Worm (Caenorhabditis elegans) whole organism, L4 larva: Measurements from ENCODE around the gene F25B5.5.

ENCODE experiments used
- F10B5.3 ChIP-seq: sonication (generic microtip); optimal IDR thresholded peaks from 2 replicates; lab custom pipeline; 2016; ENCODE audit warnings: mild to moderate bottlenecking, missing genetic modification characterization, missing compliant biosample characterization
- F44E2.7 ChIP-seq: fragments of 200-800 bp; sonication (Bioruptor generic); IDR thresholded peaks from 2 replicates; pipeline ENCODE4 v2.1.2; 2022; ENCODE audit warnings: missing genetic modification characterization, missing compliant biosample characterization
- F49E8.2 ChIP-seq: sonication (generic microtip); optimal IDR thresholded peaks from 2 replicates; lab custom pipeline; 2016; ENCODE audit warnings: missing compliant biosample characterization, mild to moderate bottlenecking, missing genetic modification characterization, borderline replicate concordance
- R02D3.7 ChIP-seq: fragments of 150-350 bp; sonication (generic microtip); optimal IDR thresholded peaks from 3 replicates; lab custom pipeline; 2014; ENCODE audit warnings: missing biosample characterization, missing genetic modification characterization
- T26A8.4 ChIP-seq: fragments of 200-800 bp; sonication (Bioruptor generic); IDR thresholded peaks from 2 replicates; pipeline ENCODE4 v1.3.6; 2022; ENCODE audit warnings: missing genetic modification characterization, missing compliant biosample characterization
- Y105C5A.15 ChIP-seq: fragments of 200-800 bp; sonication (Bioruptor generic); IDR thresholded peaks from 2 replicates; pipeline ENCODE4 v1.3.6; 2022; ENCODE audit warnings: missing genetic modification characterization, missing compliant biosample characterization
- Y48G9A.11 ChIP-seq: fragments of 200-800 bp; sonication (Bioruptor generic); IDR thresholded peaks from 2 replicates; pipeline ENCODE4 v1.3.6; 2022; ENCODE audit warnings: missing genetic modification reagents, missing genetic modification characterization, missing compliant biosample characterization
- ZK337.2 ChIP-seq: fragments of 200-800 bp; sonication (Bioruptor generic); IDR thresholded peaks from 2 replicates; pipeline ENCODE4 v1.3.6; 2022; ENCODE audit warnings: missing genetic modification reagents, missing genetic modification characterization, missing compliant biosample characterization
- aly-2 ChIP-seq: sonication (generic microtip); optimal IDR thresholded peaks from 2 replicates; lab custom pipeline; 2018; ENCODE audit warnings: missing biosample characterization, missing genetic modification characterization
- ceh-20 ChIP-seq: fragments of 200-800 bp; sonication (Bioruptor generic); IDR thresholded peaks from 2 replicates; pipeline ENCODE4 v1.3.6; 2022; ENCODE audit warnings: missing genetic modification reagents, missing genetic modification characterization, missing compliant biosample characterization
- ceh-32 ChIP-seq: sonication (generic microtip); optimal IDR thresholded peaks from 2 replicates; lab custom pipeline; 2016; ENCODE audit warnings: mild to moderate bottlenecking, missing genetic modification characterization, missing compliant biosample characterization; ENCODE audit not compliant: poor library complexity
- ceh-62 ChIP-seq: sonication (generic microtip); optimal IDR thresholded peaks from 2 replicates; lab custom pipeline; 2017; ENCODE audit warnings: missing biosample characterization, missing genetic modification characterization
- ces-1 ChIP-seq: fragments of 150-350 bp; sonication (generic microtip); optimal IDR thresholded peaks from 4 replicates; lab custom pipeline; 2014; ENCODE audit warnings: missing biosample characterization, missing genetic modification reagents, missing genetic modification characterization
- cey-2 ChIP-seq: sonication (generic microtip); optimal IDR thresholded peaks from 3 replicates; lab custom pipeline; 2017; ENCODE audit warnings: missing genetic modification characterization, mild to moderate bottlenecking, missing compliant biosample characterization, antibody characterized with exemption, borderline replicate concordance; ENCODE audit not compliant: insufficient read depth
- daf-12 ChIP-seq: fragments of 150-350 bp; optimal IDR thresholded peaks from 2 replicates; lab custom pipeline; 2014; ENCODE audit warnings: missing biosample characterization, missing genetic modification reagents, missing genetic modification characterization
- daf-8 ChIP-seq: fragments of 200-800 bp; sonication (Bioruptor generic); IDR thresholded peaks from 2 replicates; pipeline ENCODE4 v1.3.6; 2022; ENCODE audit warnings: missing genetic modification characterization, missing compliant biosample characterization
- dmd-9 ChIP-seq: fragments of 200-800 bp; sonication (Bioruptor generic); IDR thresholded peaks from 2 replicates; pipeline ENCODE4 v1.3.6; 2022; ENCODE audit warnings: missing genetic modification reagents, missing genetic modification characterization, missing compliant biosample characterization
- dpl-1 ChIP-seq: fragments of 150-350 bp; optimal IDR thresholded peaks from 2 replicates; lab custom pipeline; 2014; ENCODE audit warnings: missing biosample characterization, missing genetic modification reagents, missing genetic modification characterization
- duxl-1 ChIP-seq: sonication (generic microtip); optimal IDR thresholded peaks from 2 replicates; lab custom pipeline; 2016; ENCODE audit warnings: mild to moderate bottlenecking, missing genetic modification characterization, moderate library complexity, missing compliant biosample characterization; ENCODE audit not compliant: poor library complexity
- dve-1 ChIP-seq: sonication (generic microtip); optimal IDR thresholded peaks from 2 replicates; lab custom pipeline; 2017; ENCODE audit warnings: antibody characterized with exemption, mild to moderate bottlenecking, missing genetic modification characterization, missing compliant biosample characterization; ENCODE audit not compliant: insufficient read depth
- egl-27 ChIP-seq: sonication (generic microtip); optimal IDR thresholded peaks from 3 replicates; lab custom pipeline; 2017; ENCODE audit warnings: missing biosample characterization, missing genetic modification reagents, missing genetic modification characterization
- egl-43 ChIP-seq: fragments of 200-800 bp; sonication (Bioruptor generic); IDR thresholded peaks from 2 replicates; pipeline ENCODE4 v1.3.6; 2022; ENCODE audit warnings: missing genetic modification reagents, missing genetic modification characterization, missing compliant biosample characterization
- fkh-10 ChIP-seq: fragments of 150-350 bp; optimal IDR thresholded peaks from 2 replicates; lab custom pipeline; 2014; ENCODE audit warnings: missing biosample characterization, missing genetic modification reagents, missing genetic modification characterization
- hif-1 ChIP-seq, 2 experiments: sonication (generic microtip); optimal IDR thresholded peaks; 2 replicates each; lab custom pipeline; 2016 to 2017; ENCODE audit warnings: missing compliant biosample characterization in 2 of 2, missing genetic modification characterization in 2 of 2, missing genetic modification reagents in 2 of 2, missing genotype in 2 of 2, mild to moderate bottlenecking in 1 of 2
- hlh-11 ChIP-seq: fragments of 200-800 bp; sonication (Bioruptor generic); optimal IDR thresholded peaks from 2 replicates; lab custom pipeline; 2018; ENCODE audit warnings: mild to moderate bottlenecking, missing genetic modification characterization, missing compliant biosample characterization
- hlh-30 ChIP-seq: sonication (generic microtip); optimal IDR thresholded peaks from 2 replicates; lab custom pipeline; 2017; ENCODE audit warnings: antibody characterized with exemption, mild to moderate bottlenecking, missing genetic modification characterization, missing compliant biosample characterization; ENCODE audit not compliant: insufficient read depth
- jun-1 ChIP-seq: fragments of 150-350 bp; optimal IDR thresholded peaks from 2 replicates; lab custom pipeline; 2014; ENCODE audit warnings: missing biosample characterization, missing genetic modification reagents, missing genetic modification characterization
- lim-7 ChIP-seq: fragments of 200-800 bp; sonication (Bioruptor generic); IDR thresholded peaks from 2 replicates; pipeline ENCODE4 v1.3.6; 2022; ENCODE audit warnings: missing genetic modification characterization, missing compliant biosample characterization
- lin-1 ChIP-seq: fragments of 200-800 bp; sonication (Bioruptor generic); IDR thresholded peaks from 2 replicates; pipeline ENCODE4 v1.3.6; 2022; ENCODE audit warnings: missing genetic modification reagents, missing genetic modification characterization, missing compliant biosample characterization
- lin-13 ChIP-seq: fragments of 150-350 bp; optimal IDR thresholded peaks from 2 replicates; lab custom pipeline; 2014; ENCODE audit warnings: missing biosample characterization, missing genetic modification reagents, missing genetic modification characterization
- lin-38 ChIP-seq: fragments of 200-800 bp; sonication (Bioruptor generic); IDR thresholded peaks from 2 replicates; pipeline ENCODE4 v1.3.6; 2022; ENCODE audit warnings: missing genetic modification reagents, missing genetic modification characterization, missing compliant biosample characterization
- lin-39 ChIP-seq: fragments of 150-350 bp; optimal IDR thresholded peaks from 2 replicates; lab custom pipeline; 2014; ENCODE audit warnings: missing biosample characterization, missing genetic modification reagents, missing genetic modification characterization
- mdt-29 ChIP-seq: fragments of 200-800 bp; sonication (Bioruptor generic); IDR thresholded peaks from 2 replicates; pipeline ENCODE4 v1.3.6; 2022; ENCODE audit warnings: missing genetic modification reagents, missing genetic modification characterization, missing compliant biosample characterization
- mxl-3 ChIP-seq: fragments of 200-800 bp; sonication (Bioruptor generic); optimal IDR thresholded peaks from 2 replicates; lab custom pipeline; 2018; ENCODE audit warnings: mild to moderate bottlenecking, missing genetic modification characterization, missing compliant biosample characterization
- nhr-10 ChIP-seq: fragments of 150-350 bp; optimal IDR thresholded peaks from 2 replicates; lab custom pipeline; 2014; ENCODE audit warnings: missing biosample characterization, missing genetic modification characterization
- nhr-102 ChIP-seq: sonication (generic microtip); optimal IDR thresholded peaks from 2 replicates; lab custom pipeline; 2016; ENCODE audit warnings: mild to moderate bottlenecking, missing genetic modification characterization, moderate library complexity, missing compliant biosample characterization
- nhr-11 ChIP-seq: fragments of 150-350 bp; optimal IDR thresholded peaks from 2 replicates; lab custom pipeline; 2014; ENCODE audit warnings: missing biosample characterization, missing genetic modification characterization
- nhr-237 ChIP-seq: sonication (generic microtip); optimal IDR thresholded peaks from 2 replicates; lab custom pipeline; 2017; ENCODE audit warnings: missing biosample characterization, missing genetic modification characterization
- nhr-41 ChIP-seq: fragments of 200-800 bp; sonication (Bioruptor generic); IDR thresholded peaks from 2 replicates; pipeline ENCODE4 v1.3.6; 2022; ENCODE audit warnings: missing genetic modification reagents, missing genetic modification characterization, missing compliant biosample characterization
- nhr-76 ChIP-seq: fragments of 150-350 bp; optimal IDR thresholded peaks from 2 replicates; lab custom pipeline; 2014; ENCODE audit warnings: missing biosample characterization, missing genetic modification characterization
- php-3 ChIP-seq: fragments of 200-800 bp; sonication (Bioruptor generic); IDR thresholded peaks from 2 replicates; pipeline ENCODE4 v1.3.6; 2022; ENCODE audit warnings: missing genetic modification reagents, missing genetic modification characterization, missing compliant biosample characterization
- pqm-1 ChIP-seq: sonication (generic microtip); optimal IDR thresholded peaks from 2 replicates; lab custom pipeline; 2017; ENCODE audit warnings: missing biosample characterization, missing genetic modification characterization
- saeg-2 ChIP-seq: fragments of 200-800 bp; sonication (Bioruptor generic); IDR thresholded peaks from 2 replicates; pipeline ENCODE4 v1.3.6; 2022; ENCODE audit warnings: missing genetic modification reagents, missing genetic modification characterization, missing compliant biosample characterization
- sdz-12 ChIP-seq: fragments of 200-800 bp; sonication (Bioruptor generic); optimal IDR thresholded peaks from 2 replicates; lab custom pipeline; 2018; ENCODE audit warnings: mild to moderate bottlenecking, missing genetic modification characterization, missing compliant biosample characterization
- snpc-1.2 ChIP-seq: fragments of 200-800 bp; sonication (Bioruptor generic); IDR thresholded peaks from 2 replicates; pipeline ENCODE4 v1.3.6; 2022; ENCODE audit warnings: missing genetic modification reagents, missing genetic modification characterization, missing compliant biosample characterization
- tag-97 ChIP-seq: fragments of 200-800 bp; sonication (Bioruptor generic); IDR thresholded peaks from 2 replicates; pipeline ENCODE4 v1.3.6; 2022; ENCODE audit warnings: missing genetic modification characterization, missing compliant biosample characterization
- unc-39 ChIP-seq: sonication (generic microtip); optimal IDR thresholded peaks from 2 replicates; lab custom pipeline; 2017; ENCODE audit warnings: missing biosample characterization, missing genetic modification characterization
- zfp-2 ChIP-seq: sonication (generic microtip); optimal IDR thresholded peaks from 2 replicates; lab custom pipeline; 2016; ENCODE audit warnings: mild to moderate bottlenecking, missing genetic modification characterization, missing compliant biosample characterization
- zip-11 ChIP-seq: fragments of 200-800 bp; sonication (Bioruptor generic); IDR thresholded peaks from 2 replicates; pipeline ENCODE4 v1.3.6; 2022; ENCODE audit warnings: missing genetic modification characterization, missing compliant biosample characterization
- zip-2 ChIP-seq: fragments of 150-350 bp; optimal IDR thresholded peaks from 2 replicates; lab custom pipeline; 2014; ENCODE audit warnings: missing biosample characterization, missing genetic modification characterization
- ztf-11 ChIP-seq: fragments of 150-350 bp; optimal IDR thresholded peaks from 2 replicates; lab custom pipeline; 2014; ENCODE audit warnings: missing biosample characterization, missing genetic modification characterization

The F25B5.5 gene

DNA sequence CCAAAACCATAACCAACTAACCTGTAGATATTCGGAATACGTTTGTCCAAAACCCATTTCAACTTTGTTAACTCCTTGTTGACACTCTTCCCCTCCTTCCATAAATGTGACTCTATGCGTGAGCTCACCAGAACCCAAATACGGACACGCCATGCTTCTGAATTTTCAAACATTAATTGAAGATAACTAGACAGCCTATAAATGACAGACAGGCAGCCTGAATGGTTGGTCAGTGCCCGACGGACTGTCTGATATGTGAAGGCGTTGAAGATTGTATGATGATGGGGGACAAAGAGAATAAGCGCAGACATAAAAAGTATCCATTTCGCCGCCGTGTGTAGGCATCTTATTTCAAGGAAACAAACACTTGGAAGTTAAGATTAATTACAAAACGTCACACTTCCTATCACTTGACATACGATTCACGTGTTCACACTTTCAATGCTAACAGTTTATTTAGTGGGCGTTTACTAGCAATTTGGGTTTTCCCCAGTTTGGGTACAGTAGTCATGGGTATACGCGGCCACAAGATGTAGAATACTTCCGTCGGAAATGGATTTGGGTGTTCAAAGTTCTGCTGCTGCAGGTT is 26.0 kb downstream of the F25B5.5 start, which contains the start of the genes tdo-2 and C28H8.2 (continued):
- TF ChIP-seq tag-97 (GFP tag; lab: Robert Waterston, UW) (no peak), Y48G9A.11 (no peak), lin-39 (tag; lab: Kevin White, UChicago) (no peak), daf-8 (GFP tag; lab: Robert Waterston, UW) (no peak), unc-39 (tag; lab: Kevin White, UChicago) (no peak), php-3 (GFP tag; lab: Robert Waterston, UW) (no peak), zip-2 (tag; lab: Kevin White, UChicago) (no peak), zip-11 (GFP tag; lab: Robert Waterston, UW) (no peak), nhr-237 (no peak), lin-1 (GFP tag; lab: Robert Waterston, UW) (peak; percentile 76; the same call in 1 of the 2 replicates), dve-1 (peak; percentile 60), lin-38 (GFP tag; lab: Robert Waterston, UW) (no peak), nhr-76 (tag; lab: Kevin White, UChicago) (no peak), duxl-1 (tag; lab: Kevin White, UChicago) (no peak), snpc-1.2 (GFP tag; lab: Robert Waterston, UW) (no peak), ceh-32 (tag; lab: Kevin White, UChicago) (no peak), lin-13 (GFP tag; lab: Kevin White, UChicago) (no peak), saeg-2 (GFP tag; lab: Robert Waterston, UW) (no peak), Y105C5A.15 (GFP tag; lab: Robert Waterston, UW) (no peak), nhr-41 (GFP tag; lab: Robert Waterston, UW) (no peak), egl-43 (GFP tag; lab: Robert Waterston, UW) (no peak), hif-1 (tag; optimal IDR thresholded peaks at IDR 0.05; lab: Kevin White, UChicago) (no peak), ceh-62 (tag; lab: Kevin White, UChicago) (no peak), ZK337.2 (no peak), nhr-11 (tag; lab: Kevin White, UChicago) (no peak), hlh-11 (tag; lab: Kevin White, UChicago) (peak; percentile 88), fkh-10 (no peak), T26A8.4 (peak; percentile 9; the same call in 1 of the 2 replicates), nhr-10 (peak; percentile 0), R02D3.7 (tag; lab: Kevin White, UChicago) (no peak), jun-1 (no peak), hlh-30 (peak; percentile 84), F49E8.2 (tag; lab: Kevin White, UChicago) (no peak), daf-12 (no peak), sdz-12 (no peak), dmd-9 (GFP tag; lab: Robert Waterston, UW) (no peak), mxl-3 (GFP tag; lab: Kevin White, UChicago) (peak; percentile 86), F44E2.7 (GFP tag; lab: Robert Waterston, UW) (no peak), aly-2 (no peak), F10B5.3 (tag; lab: Kevin White, UChicago) (no peak), dpl-1 (GFP tag; lab: Kevin White, UChicago) (peak; percentile 6), egl-27 (tag; lab: Kevin White, UChicago) (no peak), ztf-11 (tag; lab: Kevin White, UChicago) (no peak), pqm-1 (tag; lab: Kevin White, UChicago) (no peak), ceh-20 (GFP tag; lab: Robert Waterston, UW) (peak; percentile 81), lim-7 (GFP tag; lab: Robert Waterston, UW) (no peak), ces-1 (GFP tag; lab: Kevin White, UChicago) (no peak), zfp-2 (no peak), cey-2 (peak; percentile 84), nhr-102 (no peak), mdt-29 (GFP tag; lab: Robert Waterston, UW) (no peak)
